Fruit fly (Drosophila melanogaster) whole organism, embryonic: ENCODE results near the gene CG10341.

Source experiments
- BEAF-32 ChIP-seq: fragments of 200-800 bp; sonication (Bioruptor generic); optimal IDR thresholded peaks from 3 replicates; lab custom pipeline; 2017; ENCODE audit warnings: missing biosample characterization, missing genetic modification characterization, mild to moderate bottlenecking, moderate library complexity, missing genetic modification reagents
- Bgb ChIP-seq: fragments of 200-800 bp; sonication (Bioruptor generic); IDR thresholded peaks from 2 replicates; pipeline ENCODE4 v1.3.6; 2022; ENCODE audit warnings: missing biosample characterization, missing genetic modification characterization; ENCODE audit not compliant: partially characterized antibody
- C15 ChIP-seq: fragments of 200-800 bp; sonication (Bioruptor generic); IDR thresholded peaks from 3 replicates; pipeline ENCODE4 v1.3.6; 2022; ENCODE audit warnings: missing biosample characterization, missing genetic modification characterization
- CG10209 ChIP-seq: fragments of 200-800 bp; sonication (Bioruptor generic); optimal IDR thresholded peaks from 3 replicates; lab custom pipeline; 2017; ENCODE audit warnings: missing biosample characterization, mild to moderate bottlenecking, missing genetic modification characterization, missing genetic modification reagents
- CG10543 ChIP-seq: fragments of 200-800 bp; sonication (Bioruptor generic); optimal IDR thresholded peaks from 3 replicates; lab custom pipeline; 2017; ENCODE audit warnings: missing biosample characterization, mild to moderate bottlenecking, missing genetic modification characterization, moderate library complexity
- CG10979 ChIP-seq: fragments of 200-800 bp; sonication (Bioruptor generic); optimal IDR thresholded peaks from 2 replicates; lab custom pipeline; 2018; ENCODE audit warnings: missing biosample characterization, mild to moderate bottlenecking, missing genetic modification characterization, moderate library complexity
- CG11398 ChIP-seq: fragments of 200-800 bp; sonication (Bioruptor generic); optimal IDR thresholded peaks from 2 replicates; lab custom pipeline; 2016; ENCODE audit warnings: missing biosample characterization, missing genetic modification characterization
- CG12942 ChIP-seq: fragments of 200-800 bp; sonication (Bioruptor generic); optimal IDR thresholded peaks from 3 replicates; lab custom pipeline; 2016; ENCODE audit warnings: missing biosample characterization, missing genetic modification characterization
- CG13123 ChIP-seq: fragments of 200-800 bp; sonication (Bioruptor generic); optimal IDR thresholded peaks from 2 replicates; lab custom pipeline; 2016; ENCODE audit warnings: missing biosample characterization, missing genetic modification characterization
- CG17361 ChIP-seq: fragments of 200-800 bp; sonication (Bioruptor generic); IDR thresholded peaks from 3 replicates; pipeline ENCODE4 v1.3.6; 2022; ENCODE audit warnings: missing biosample characterization, missing genetic modification characterization
- CG2202 ChIP-seq: fragments of 200-800 bp; sonication (Bioruptor generic); optimal IDR thresholded peaks from 2 replicates; lab custom pipeline; 2018; ENCODE audit warnings: missing biosample characterization, mild to moderate bottlenecking, missing genetic modification characterization
- CG30403 ChIP-seq: fragments of 200-800 bp; sonication (Bioruptor generic); optimal IDR thresholded peaks from 3 replicates; lab custom pipeline; 2016; ENCODE audit warnings: missing biosample characterization, missing genetic modification characterization
- CG31441 ChIP-seq: fragments of 200-800 bp; sonication (Bioruptor generic); IDR thresholded peaks from 2 replicates; pipeline ENCODE4 v1.3.6; 2022; ENCODE audit warnings: missing biosample characterization, missing genetic modification characterization
- CG32532 ChIP-seq: fragments of 200-800 bp; sonication (Bioruptor generic); IDR thresholded peaks from 2 replicates; pipeline ENCODE4 v1.3.6; 2022; ENCODE audit warnings: missing biosample characterization, missing genetic modification characterization
- CG5245 ChIP-seq: fragments of 200-800 bp; sonication (Bioruptor generic); optimal IDR thresholded peaks from 3 replicates; lab custom pipeline; 2016; ENCODE audit warnings: missing biosample characterization, missing genetic modification characterization
- CG6254 ChIP-seq: fragments of 200-800 bp; sonication (Bioruptor generic); optimal IDR thresholded peaks from 3 replicates; lab custom pipeline; 2017; ENCODE audit warnings: mild to moderate bottlenecking, missing biosample characterization, missing genetic modification reagents, missing genetic modification characterization
- CG6683 ChIP-seq: fragments of 200-800 bp; sonication (Bioruptor generic); optimal IDR thresholded peaks from 2 replicates; lab custom pipeline; 2017; ENCODE audit warnings: missing biosample characterization, mild to moderate bottlenecking, missing genetic modification characterization, missing genetic modification reagents
- CG9437 ChIP-seq: fragments of 200-800 bp; sonication (Bioruptor generic); optimal IDR thresholded peaks from 2 replicates; lab custom pipeline; 2018; ENCODE audit warnings: missing biosample characterization, mild to moderate bottlenecking, missing genetic modification characterization
- CG9727 ChIP-seq: fragments of 200-800 bp; sonication (Bioruptor generic); optimal IDR thresholded peaks from 3 replicates; lab custom pipeline; 2017; ENCODE audit warnings: missing biosample characterization, mild to moderate bottlenecking, missing genetic modification characterization
- D19A ChIP-seq: fragments of 200-800 bp; optimal IDR thresholded peaks from 3 replicates; lab custom pipeline; 2019; ENCODE audit warnings: missing biosample characterization, mild to moderate bottlenecking, missing genetic modification characterization, moderate library complexity
- Dek ChIP-seq: fragments of 200-800 bp; sonication (Bioruptor generic); optimal IDR thresholded peaks from 3 replicates; lab custom pipeline; 2019; ENCODE audit warnings: missing biosample characterization, mild to moderate bottlenecking, missing genetic modification characterization, moderate library complexity
- Eip74EF ChIP-seq, 2 experiments: fragments of 200-800 bp in 1 of 2; fragments of >200 bp in 1 of 2; sonication (Bioruptor generic) in 1 of 2; optimal IDR thresholded peaks; 2 replicates each; lab custom pipeline; 2017 to 2019; ENCODE audit warnings: missing biosample characterization in 2 of 2, missing genetic modification characterization in 2 of 2, mild to moderate bottlenecking in 1 of 2, moderate library complexity in 1 of 2
- HHEX ChIP-seq: fragments of 200-800 bp; sonication (Bioruptor generic); optimal IDR thresholded peaks from 3 replicates; lab custom pipeline; 2017; ENCODE audit warnings: missing biosample characterization, mild to moderate bottlenecking, missing genetic modification characterization, missing genetic modification reagents
- HmgD ChIP-seq: fragments of 200-800 bp; sonication (Bioruptor generic); optimal IDR thresholded peaks from 3 replicates; lab custom pipeline; 2016; ENCODE audit warnings: missing biosample characterization, missing genetic modification characterization
- Med ChIP-seq: fragments of 200-800 bp; sonication (Bioruptor generic); peaks from one replicate; lab custom pipeline; 2016; ENCODE audit warnings: missing biosample characterization, missing genetic modification characterization, mild to moderate bottlenecking, inconsistent platforms, moderate library complexity
- Nf-YC ChIP-seq: fragments of 200-800 bp; optimal IDR thresholded peaks from 3 replicates; lab custom pipeline; 2019; ENCODE audit warnings: missing biosample characterization, mild to moderate bottlenecking, missing genetic modification characterization, moderate library complexity
- Oli ChIP-seq: fragments of 200-800 bp; sonication (Bioruptor generic); optimal IDR thresholded peaks from 2 replicates; lab custom pipeline; 2018; ENCODE audit warnings: missing biosample characterization, mild to moderate bottlenecking, missing genetic modification characterization, moderate library complexity
- ap ChIP-seq: fragments of 200-800 bp; sonication (Bioruptor generic); IDR thresholded peaks from 2 replicates; pipeline ENCODE4 v1.3.6; 2022; ENCODE audit warnings: missing biosample characterization, missing genetic modification characterization
- ato ChIP-seq: fragments of 200-800 bp; sonication (Bioruptor generic); IDR thresholded peaks from 2 replicates; pipeline ENCODE4 v1.3.6; 2022; ENCODE audit warnings: missing biosample characterization, missing genetic modification characterization; ENCODE audit not compliant: partially characterized antibody
- bsh ChIP-seq, 2 experiments: fragments of 200-800 bp; sonication (Bioruptor generic); optimal IDR thresholded peaks; 2 replicates each; lab custom pipeline; 2017 to 2018; ENCODE audit warnings: mild to moderate bottlenecking in 2 of 2, missing biosample characterization in 2 of 2, missing genetic modification characterization in 2 of 2, moderate library complexity in 1 of 2
- cwo ChIP-seq: fragments of 200-800 bp; sonication (Bioruptor generic); optimal IDR thresholded peaks from 3 replicates; lab custom pipeline; 2017; ENCODE audit warnings: missing biosample characterization, missing genetic modification characterization, mild to moderate bottlenecking, moderate library complexity, missing genetic modification reagents
- danr ChIP-seq: fragments of 200-800 bp; sonication (Bioruptor generic); IDR thresholded peaks from 2 replicates; pipeline ENCODE4 v1.3.6; 2022; ENCODE audit warnings: missing biosample characterization, missing genetic modification characterization
- dpn ChIP-seq, 2 experiments: fragments of 200-800 bp; sonication (Bioruptor generic); optimal IDR thresholded peaks; 3 replicates each; lab custom pipeline; 2016; ENCODE audit warnings: missing biosample characterization in 2 of 2, missing genetic modification characterization in 2 of 2
- eyg ChIP-seq: fragments of 200-800 bp; sonication (Bioruptor generic); optimal IDR thresholded peaks from 3 replicates; lab custom pipeline; 2016; ENCODE audit warnings: missing biosample characterization, missing genetic modification characterization
- gsb ChIP-seq: fragments of 200-800 bp; sonication (Bioruptor generic); IDR thresholded peaks from 2 replicates; pipeline ENCODE4 v1.3.6; 2022; ENCODE audit warnings: missing biosample characterization, missing genetic modification characterization
- hkb ChIP-seq, 2 experiments: fragments of 200-800 bp in 1 of 2; fragments of >200 bp in 1 of 2; sonication (Bioruptor generic) in 1 of 2; IDR thresholded peaks in 1 of 2; optimal IDR thresholded peaks in 1 of 2; 2 replicates each; pipeline versions ENCODE4 v1.3.6 to Lab custom; 2017 to 2022; ENCODE audit warnings: missing biosample characterization in 1 of 2, missing genetic modification characterization in 1 of 2
- kah ChIP-seq: fragments of 200-800 bp; sonication (Bioruptor generic); optimal IDR thresholded peaks from 2 replicates; lab custom pipeline; 2018; ENCODE audit warnings: missing biosample characterization, mild to moderate bottlenecking, missing genetic modification characterization
- ken ChIP-seq: fragments of 200-800 bp; sonication (Bioruptor generic); IDR thresholded peaks from 3 replicates; pipeline ENCODE4 v1.3.6; 2022; ENCODE audit warnings: missing biosample characterization, missing genetic modification characterization
- klu ChIP-seq: fragments of 200-800 bp; sonication (Bioruptor generic); IDR thresholded peaks from 2 replicates; pipeline ENCODE4 v1.3.6; 2022; ENCODE audit warnings: missing biosample characterization, missing genetic modification characterization
- oc ChIP-seq: fragments of 200-800 bp; sonication (Bioruptor generic); optimal IDR thresholded peaks from 2 replicates; lab custom pipeline; 2018; ENCODE audit warnings: missing biosample characterization, mild to moderate bottlenecking, missing genetic modification characterization, moderate library complexity
- otp ChIP-seq: fragments of 200-800 bp; sonication (Bioruptor generic); IDR thresholded peaks from 3 replicates; pipeline ENCODE4, ENCODE4 v1.3.6; 2022; ENCODE audit warnings: missing biosample characterization, missing genetic modification characterization
- pita ChIP-seq: fragments of 200-800 bp; sonication (Bioruptor generic); optimal IDR thresholded peaks from 2 replicates; lab custom pipeline; 2017; ENCODE audit warnings: missing biosample characterization, mild to moderate bottlenecking, missing genetic modification characterization
- pum ChIP-seq: fragments of 200-800 bp; sonication (Bioruptor generic); optimal IDR thresholded peaks from 2 replicates; lab custom pipeline; 2016; ENCODE audit warnings: missing biosample characterization, missing genetic modification characterization
- ranshi ChIP-seq: fragments of 200-800 bp; sonication (Bioruptor generic); IDR thresholded peaks from 2 replicates; pipeline ENCODE4 v1.3.6; 2022; ENCODE audit warnings: missing biosample characterization, missing genetic modification characterization
- row ChIP-seq: fragments of 200-800 bp; sonication (Bioruptor generic); IDR thresholded peaks from 3 replicates; pipeline ENCODE4 v1.3.6; 2022; ENCODE audit warnings: missing biosample characterization, missing genetic modification characterization
- sc ChIP-seq, 3 experiments: fragments of >200 bp in 2 of 3; fragments of 200-800 bp in 1 of 3; sonication (Bioruptor generic) in 1 of 3; optimal IDR thresholded peaks; 2 replicates in 2 of 3; 3 replicates in 1 of 3; lab custom pipeline; 2017; ENCODE audit warnings: mild to moderate bottlenecking in 1 of 3, missing biosample characterization in 1 of 3, missing genetic modification characterization in 1 of 3, missing genetic modification reagents in 1 of 3
- sens ChIP-seq: fragments of 200-800 bp; sonication (Bioruptor generic); peaks from one replicate; lab custom pipeline; 2016; ENCODE audit warnings: missing biosample characterization, missing genetic modification characterization
- stwl ChIP-seq: fragments of 200-800 bp; sonication (Bioruptor generic); optimal IDR thresholded peaks from 3 replicates; lab custom pipeline; 2018; ENCODE audit warnings: missing biosample characterization, mild to moderate bottlenecking, missing genetic modification characterization, moderate library complexity
- twi ChIP-seq: fragments of 200-800 bp; optimal IDR thresholded peaks from 2 replicates; lab custom pipeline; 2019; ENCODE audit warnings: missing biosample characterization, mild to moderate bottlenecking, missing genetic modification characterization, moderate library complexity

Gene CG10341

DNA sequence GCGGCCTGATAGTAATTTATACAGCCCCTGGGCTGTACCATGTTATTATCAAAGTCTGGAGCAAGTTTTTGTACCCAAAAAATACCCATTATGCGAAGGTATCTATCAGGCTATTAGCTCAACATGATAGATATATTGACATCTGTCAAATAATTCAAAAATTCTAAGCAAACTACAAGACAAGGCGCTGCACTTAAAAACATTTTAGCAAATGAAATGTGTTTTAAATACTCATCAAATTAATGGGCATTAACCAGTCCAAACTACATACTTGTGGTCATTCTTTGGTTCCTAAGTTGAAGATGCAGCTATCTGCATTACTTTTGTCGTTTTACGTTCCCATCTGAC lies 45.2 kb upstream of the CG10341 start (continued):
- TF ChIP-seq BEAF-32 (GFP tag; lab: Kevin White, UChicago) = no peak
- no peak for TF ChIP-seq klu (GFP tag; lab: Robert Waterston, UW)
- peak; percentile 71 for TF ChIP-seq row (GFP tag; lab: Robert Waterston, UW)
- TF ChIP-seq bsh (GFP tag; optimal IDR thresholded peaks at IDR 0.05; lab: Kevin White, UChicago) = peak in 1 of 2 experiments; percentile 76
- peak; percentile 17 for TF ChIP-seq stwl (tag; lab: Kevin White, UChicago)
- peak; percentile 84 for TF ChIP-seq D19A
- peak; percentile 58 for TF ChIP-seq Oli (tag; lab: Kevin White, UChicago)
- TF ChIP-seq Dek (tag; lab: Kevin White, UChicago) = no peak
- TF ChIP-seq danr = no peak; the same call in 1 of the 2 replicates
- no peak for TF ChIP-seq sc (optimal IDR thresholded peaks at IDR 0.05; lab: Kevin White, UChicago)
- TF ChIP-seq sc (GFP tag; optimal IDR thresholded peaks at IDR 0.05; lab: Kevin White, UChicago) = peak; percentile 16
- TF ChIP-seq Eip74EF (GFP tag; optimal IDR thresholded peaks at IDR 0.05; lab: Kevin White, UChicago) = peak in 1 of 2 experiments; percentile 70
- TF ChIP-seq CG11398 (GFP tag; lab: Kevin White, UChicago) = no peak
- TF ChIP-seq pita = no peak
- peak; percentile 79 for TF ChIP-seq CG9727 (GFP tag; lab: Kevin White, UChicago)
- TF ChIP-seq HHEX (GFP tag; lab: Kevin White, UChicago) = peak; percentile 45
- TF ChIP-seq CG32532 (GFP tag; lab: Robert Waterston, UW) = peak; percentile 63
- TF ChIP-seq ap (GFP tag; lab: Robert Waterston, UW) = peak; percentile 22; the same call in 1 of the 2 replicates
- TF ChIP-seq eyg = peak; percentile 28
- TF ChIP-seq ken = peak; percentile 64; the same call in 2 of the 3 replicates
- peak; percentile 98 for TF ChIP-seq sens (GFP tag; lab: Kevin White, UChicago)
- TF ChIP-seq CG17361 = peak; percentile 86
- TF ChIP-seq ranshi (GFP tag; lab: Robert Waterston, UW) = peak; percentile 56; the same call in 1 of the 2 replicates
- TF ChIP-seq pum (GFP tag; lab: Kevin White, UChicago) = no peak
- peak; percentile 86 for TF ChIP-seq CG5245 (GFP tag; lab: Kevin White, UChicago)
- TF ChIP-seq CG10979 = peak; percentile 87
- peak; percentile 75; the same call in 2 of the 3 replicates for TF ChIP-seq otp (GFP tag; lab: Robert Waterston, UW)
- TF ChIP-seq twi = peak; percentile 61
- TF ChIP-seq CG10543 (GFP tag; lab: Kevin White, UChicago) = no peak
- TF ChIP-seq CG6254 = peak; percentile 78
- peak; percentile 26 to 66 for TF ChIP-seq dpn (GFP tag; optimal IDR thresholded peaks at IDR 0.05; lab: Kevin White, UChicago)
- TF ChIP-seq CG13123 (GFP tag; lab: Kevin White, UChicago) = peak; percentile 24
- peak; percentile 65 for TF ChIP-seq CG30403 (GFP tag; lab: Kevin White, UChicago)
- TF ChIP-seq kah = peak; percentile 23
- peak; percentile 85 for TF ChIP-seq CG31441 (GFP tag; lab: Robert Waterston, UW)
- no peak for TF ChIP-seq C15 (GFP tag; lab: Robert Waterston, UW)
- TF ChIP-seq CG9437 = no peak
- TF ChIP-seq gsb (GFP tag; lab: Robert Waterston, UW) = 0 out of 2 replicates have a peak, but pooled peaks have one; percentile 35
- TF ChIP-seq CG2202 (tag; lab: Kevin White, UChicago) = no peak
- TF ChIP-seq CG6683 (GFP tag; lab: Kevin White, UChicago) = no peak
- TF ChIP-seq cwo (GFP tag; lab: Kevin White, UChicago) = peak; percentile 37
- no peak for TF ChIP-seq hkb (optimal IDR thresholded peaks at IDR 0.05; lab: Kevin White, UChicago)
- peak; percentile 67; the same call in 1 of the 2 replicates for TF ChIP-seq hkb (GFP tag; IDR thresholded peaks at IDR 0.05; lab: Robert Waterston, UW)
- TF ChIP-seq ato (GFP tag; lab: Robert Waterston, UW) = no peak
- TF ChIP-seq CG12942 (GFP tag; lab: Kevin White, UChicago) = no peak
- TF ChIP-seq HmgD (GFP tag; lab: Kevin White, UChicago) = no peak
- TF ChIP-seq Nf-YC (tag; lab: Kevin White, UChicago) = no peak
- peak; percentile 70 for TF ChIP-seq oc (tag; lab: Kevin White, UChicago)
- TF ChIP-seq Bgb (GFP tag; lab: Robert Waterston, UW) = no peak
- TF ChIP-seq Med (GFP tag; lab: Kevin White, UChicago) = peak; percentile 95
- TF ChIP-seq CG10209 (GFP tag; lab: Kevin White, UChicago) = peak; percentile 12
